Worm (Caenorhabditis elegans): ENCODE results near the gene Y75B8A.39.

Y75B8A.39 gene

ce11 chrIII:12303084-12303483 is 9.9 kb upstream of the Y75B8A.39 start, which contains the start of gene mrp-8:
Gene mrp-8, minus strand, starts transcription at chrIII:12303184.
- no peak for TF ChIP-seq tbx-37 (GFP tag; conservative IDR thresholded peaks at IDR 0.05)
- TF ChIP-seq hmbx-1 (tag; optimal IDR thresholded peaks at IDR 0.05) = no peak
- no peak for TF ChIP-seq sea-1 (GFP tag; conservative IDR thresholded peaks at IDR 0.05)
- no peak for TF ChIP-seq ama-1 (optimal IDR thresholded peaks at IDR 0.05)
- TF ChIP-seq hmg-4 (GFP tag; optimal IDR thresholded peaks at IDR 0.05) = no peak
- no peak for TF ChIP-seq hnd-1 (tag; optimal IDR thresholded peaks at IDR 0.05)
- TF ChIP-seq B0310.2 (tag; optimal IDR thresholded peaks at IDR 0.05) = no peak
- no peak for TF ChIP-seq F13C5.2 (tag; optimal IDR thresholded peaks at IDR 0.05)
- TF ChIP-seq ceh-36 (tag; optimal IDR thresholded peaks at IDR 0.05) = no peak
- no peak for TF ChIP-seq scrt-1 (GFP tag; IDR thresholded peaks at IDR 0.05)
- no peak for TF ChIP-seq tra-4 (tag; optimal IDR thresholded peaks at IDR 0.05)
- TF ChIP-seq ets-7 (tag; optimal IDR thresholded peaks at IDR 0.05) = no peak

DNA sequence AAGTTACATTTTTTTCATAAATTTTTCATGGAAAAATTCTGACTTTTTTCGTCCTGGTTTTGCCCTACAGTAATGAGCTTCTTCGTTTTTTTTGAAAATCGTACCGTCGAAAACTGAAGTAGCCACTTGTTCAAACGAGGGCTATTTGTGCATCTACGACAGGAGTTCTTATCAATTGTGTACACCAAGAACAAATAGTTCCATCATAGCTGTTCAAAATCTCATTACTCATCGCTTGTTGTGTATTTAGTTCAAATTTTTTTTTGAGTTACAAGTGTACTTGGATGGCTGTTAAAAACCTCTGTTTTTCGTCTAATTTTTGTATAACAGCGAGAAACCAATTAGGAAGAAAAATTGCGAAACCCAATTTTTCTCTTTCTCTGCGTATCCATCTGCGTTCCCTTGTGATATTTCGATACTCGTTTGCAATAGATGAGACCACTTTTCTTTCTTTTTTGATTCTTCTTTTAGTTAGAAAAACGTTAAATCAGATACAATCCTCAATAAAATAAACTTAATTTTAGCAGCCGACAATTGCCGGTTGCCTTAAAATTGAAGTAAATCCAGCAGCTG is 8.1 kb upstream of the Y75B8A.39 start:
- TF ChIP-seq tra-4 (tag; optimal IDR thresholded peaks at IDR 0.05) (no peak), ama-1 (optimal IDR thresholded peaks at IDR 0.05) (no peak)

DNA sequence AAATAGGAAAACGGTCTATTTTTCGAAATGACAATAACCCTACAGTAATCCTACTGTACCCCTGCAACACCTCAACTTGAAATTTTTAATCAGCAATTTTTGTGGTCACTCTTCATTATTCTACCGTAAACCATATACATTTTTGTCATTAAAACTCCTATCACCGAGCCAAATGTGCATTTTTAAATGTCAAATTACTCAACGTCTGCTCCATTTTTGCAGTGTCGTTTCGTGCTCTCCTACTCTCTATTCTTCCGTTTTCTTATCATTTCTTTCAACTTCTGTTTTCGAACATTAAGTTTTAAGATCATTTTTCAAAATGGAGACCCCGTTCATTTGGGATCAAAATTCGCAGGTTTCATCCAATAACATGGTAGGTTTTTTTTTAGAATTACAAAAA is 5.5 kb upstream of the Y75B8A.39 start, which contains the start of gene pqn-92:
pqn-92 (plus strand) TSS at position 307 of the 400 bp plus-strand sequence.
- TF ChIP-seq scrt-1 (GFP tag; IDR thresholded peaks at IDR 0.05) (no peak), hmbx-1 (tag; optimal IDR thresholded peaks at IDR 0.05) (no peak), tra-4 (tag; optimal IDR thresholded peaks at IDR 0.05) (no peak), pes-1 (GFP tag; IDR thresholded peaks at IDR 0.05) (no peak), flt-1 (GFP tag; IDR thresholded peaks at IDR 0.05) (no peak), ceh-13 (GFP tag; optimal IDR thresholded peaks at IDR 0.05) (no peak), aly-1 (tag; optimal IDR thresholded peaks at IDR 0.05) (no peak), F13C5.2 (tag; optimal IDR thresholded peaks at IDR 0.05) (no peak), ceh-36 (tag; optimal IDR thresholded peaks at IDR 0.05) (no peak), sea-1 (GFP tag; conservative IDR thresholded peaks at IDR 0.05) (no peak), hmg-4 (GFP tag; optimal IDR thresholded peaks at IDR 0.05) (no peak), hnd-1 (tag; optimal IDR thresholded peaks at IDR 0.05) (no peak)

DNA sequence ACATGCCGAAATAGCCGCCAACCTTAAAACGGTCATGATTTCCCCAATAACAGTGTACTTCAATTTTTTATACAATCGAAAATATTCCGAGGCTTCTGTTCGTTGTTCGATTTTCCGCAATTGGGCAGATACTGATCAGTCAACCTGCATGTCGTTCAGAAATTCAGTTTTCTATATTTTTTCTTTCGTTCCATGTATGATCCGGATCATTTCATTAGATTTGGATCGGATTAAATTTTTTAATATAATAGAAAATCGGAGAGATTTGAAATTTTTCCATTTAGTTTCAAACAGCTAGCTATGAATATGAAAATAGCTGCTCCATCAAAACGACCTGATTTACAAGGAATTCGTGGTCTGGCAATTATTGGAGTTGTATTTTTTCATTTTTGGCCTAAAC is 2.2 kb downstream of the Y75B8A.39 start, which contains the start of gene Y75B8A.37:
Y75B8A.37 (plus strand) TSS at position 301 of the 400 bp plus-strand sequence.
- no peak for TF ChIP-seq scrt-1 (GFP tag; IDR thresholded peaks at IDR 0.05)
- no peak for TF ChIP-seq aly-1 (tag; optimal IDR thresholded peaks at IDR 0.05)
- TF ChIP-seq tra-4 (tag; optimal IDR thresholded peaks at IDR 0.05) = no peak
- no peak for TF ChIP-seq ets-7 (tag; optimal IDR thresholded peaks at IDR 0.05)
- TF ChIP-seq tbx-37 (GFP tag; conservative IDR thresholded peaks at IDR 0.05) = no peak
- TF ChIP-seq ceh-36 (tag; optimal IDR thresholded peaks at IDR 0.05) = no peak
- no peak for TF ChIP-seq hmbx-1 (tag; optimal IDR thresholded peaks at IDR 0.05)
- TF ChIP-seq ceh-13 (GFP tag; optimal IDR thresholded peaks at IDR 0.05) = no peak

DNA sequence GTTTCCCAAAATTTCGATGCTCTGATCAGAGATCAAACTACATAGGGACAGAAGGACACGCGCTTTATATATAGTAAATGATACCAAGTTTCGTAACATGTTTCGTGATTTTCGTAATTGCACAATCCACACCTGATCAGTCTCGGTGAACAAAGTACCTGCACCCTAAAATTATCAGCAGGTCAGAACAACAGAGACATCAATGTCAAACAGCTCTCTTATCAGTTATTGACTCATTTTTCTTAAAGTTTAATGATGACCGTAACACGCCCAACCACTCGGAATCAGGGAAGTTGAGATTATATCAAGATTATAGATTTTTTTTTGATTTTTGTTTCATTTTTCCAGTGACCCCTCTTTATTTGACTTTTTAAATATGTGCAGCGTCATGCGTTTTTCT is 4.5 kb downstream of the Y75B8A.39 start:
- no peak for TF ChIP-seq ets-7 (tag; optimal IDR thresholded peaks at IDR 0.05)
- TF ChIP-seq F13C5.2 (tag; optimal IDR thresholded peaks at IDR 0.05) = no peak
- no peak for TF ChIP-seq tbx-11 (GFP tag; IDR thresholded peaks at IDR 0.05)
- no peak for TF ChIP-seq ama-1 (optimal IDR thresholded peaks at IDR 0.05)
- TF ChIP-seq B0310.2 (tag; optimal IDR thresholded peaks at IDR 0.05) = no peak
- no peak for TF ChIP-seq tbx-37 (GFP tag; conservative IDR thresholded peaks at IDR 0.05)
- no peak for TF ChIP-seq flt-1 (GFP tag; IDR thresholded peaks at IDR 0.05)
- TF ChIP-seq hnd-1 (tag; optimal IDR thresholded peaks at IDR 0.05) = no peak
- no peak for TF ChIP-seq hmbx-1 (tag; optimal IDR thresholded peaks at IDR 0.05)
- TF ChIP-seq hmg-4 (GFP tag; optimal IDR thresholded peaks at IDR 0.05) = no peak
- TF ChIP-seq pes-1 (GFP tag; IDR thresholded peaks at IDR 0.05) = no peak

DNA sequence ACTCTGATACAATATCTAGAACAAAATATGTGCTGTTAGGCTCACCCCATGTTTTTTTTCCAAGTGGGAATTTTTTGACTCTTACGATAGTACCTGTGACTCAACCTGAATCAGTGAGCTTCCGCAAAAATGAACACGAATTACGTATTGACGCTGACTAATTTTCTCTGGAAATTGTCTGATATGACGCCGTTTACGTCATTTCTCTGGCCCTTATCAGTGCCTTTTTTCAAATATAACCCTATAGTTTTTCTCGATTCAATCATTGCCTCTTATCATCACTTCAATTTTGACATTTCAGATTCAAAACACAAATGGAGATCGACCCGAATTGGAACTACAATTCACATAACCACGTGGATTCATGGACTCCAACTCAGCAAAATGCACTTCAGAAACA is 5.8 kb downstream of the Y75B8A.39 start, which contains the start of gene Y75B8A.28:
Y75B8A.28 (plus strand) TSS at position 296 of the 400 bp plus-strand sequence.
- TF ChIP-seq hnd-1 (tag; optimal IDR thresholded peaks at IDR 0.05) (no peak), ceh-36 (tag; optimal IDR thresholded peaks at IDR 0.05) (no peak), F13C5.2 (tag; optimal IDR thresholded peaks at IDR 0.05) (no peak), hmbx-1 (tag; optimal IDR thresholded peaks at IDR 0.05) (no peak), ets-7 (tag; optimal IDR thresholded peaks at IDR 0.05) (no peak), sea-1 (GFP tag; conservative IDR thresholded peaks at IDR 0.05) (no peak), flt-1 (GFP tag; IDR thresholded peaks at IDR 0.05) (no peak), scrt-1 (GFP tag; IDR thresholded peaks at IDR 0.05) (no peak), tbx-37 (GFP tag; conservative IDR thresholded peaks at IDR 0.05) (no peak), ceh-13 (GFP tag; optimal IDR thresholded peaks at IDR 0.05) (no peak), aly-1 (tag; optimal IDR thresholded peaks at IDR 0.05) (no peak), B0310.2 (tag; optimal IDR thresholded peaks at IDR 0.05) (no peak), hmg-4 (GFP tag; optimal IDR thresholded peaks at IDR 0.05) (no peak), tra-4 (tag; optimal IDR thresholded peaks at IDR 0.05) (no peak), ama-1 (optimal IDR thresholded peaks at IDR 0.05) (no peak)

DNA sequence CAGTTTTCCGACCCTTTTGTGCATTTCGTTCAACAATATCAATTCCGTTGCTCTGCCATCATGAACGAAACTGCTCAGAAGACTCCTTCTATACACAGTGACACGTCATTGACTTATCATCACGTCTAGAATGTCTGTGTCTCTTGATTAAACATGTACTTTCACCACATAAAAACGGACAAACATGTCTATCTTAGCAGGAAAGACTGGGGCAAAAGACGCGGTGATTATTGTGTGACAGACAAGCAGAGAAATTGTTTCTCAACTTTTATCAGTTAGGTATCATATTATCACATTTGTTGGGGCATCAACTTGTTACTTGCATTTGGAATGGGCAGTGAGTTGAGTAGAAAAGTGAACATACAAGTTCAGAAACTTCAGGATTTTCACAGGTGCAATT is 12.3 kb downstream of the Y75B8A.39 start:
- TF ChIP-seq ets-7 (tag; optimal IDR thresholded peaks at IDR 0.05) = no peak
- no peak for TF ChIP-seq hmbx-1 (tag; optimal IDR thresholded peaks at IDR 0.05)
- TF ChIP-seq tbx-37 (GFP tag; conservative IDR thresholded peaks at IDR 0.05) = no peak
- no peak for TF ChIP-seq ama-1 (optimal IDR thresholded peaks at IDR 0.05)
- no peak for TF ChIP-seq pes-1 (GFP tag; IDR thresholded peaks at IDR 0.05)
- no peak for TF ChIP-seq scrt-1 (GFP tag; IDR thresholded peaks at IDR 0.05)
- no peak for TF ChIP-seq aly-1 (tag; optimal IDR thresholded peaks at IDR 0.05)
- no peak for TF ChIP-seq ceh-13 (GFP tag; optimal IDR thresholded peaks at IDR 0.05)
- no peak for TF ChIP-seq tra-4 (tag; optimal IDR thresholded peaks at IDR 0.05)
- no peak for TF ChIP-seq hmg-4 (GFP tag; optimal IDR thresholded peaks at IDR 0.05)
- TF ChIP-seq ceh-36 (tag; optimal IDR thresholded peaks at IDR 0.05) = no peak
- TF ChIP-seq hnd-1 (tag; optimal IDR thresholded peaks at IDR 0.05) = no peak

DNA sequence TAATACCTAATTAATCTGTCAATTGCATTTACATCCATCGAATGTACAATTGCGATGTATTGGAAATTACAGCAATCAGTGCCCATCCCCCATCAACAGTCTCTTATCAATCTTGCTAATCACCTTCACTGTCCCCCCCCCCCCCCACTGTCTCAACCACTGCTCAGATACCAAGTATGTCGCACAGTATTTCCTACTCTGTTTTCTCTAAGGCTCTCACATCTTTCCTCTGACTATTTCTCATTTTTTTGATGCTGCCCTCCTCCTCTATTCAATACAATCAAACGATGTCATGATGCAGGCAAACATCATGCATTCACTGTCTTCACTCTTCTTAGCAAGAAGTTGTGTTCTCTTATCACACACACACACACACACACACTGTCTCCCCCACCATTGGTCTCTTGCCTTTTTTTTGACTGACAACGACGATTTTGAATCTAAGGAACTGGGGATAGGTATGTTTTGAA is 14.6 kb downstream of the Y75B8A.39 start, which contains the start of the genes zip-12 and Y75B8A.63:
zip-12 (plus strand) TSS at position 387 of the 470 bp plus-strand sequence.
Y75B8A.63 (plus strand) TSS at position 420 of the 470 bp plus-strand sequence.
- TF ChIP-seq tra-4 (tag; optimal IDR thresholded peaks at IDR 0.05) (no peak), ceh-13 (GFP tag; optimal IDR thresholded peaks at IDR 0.05) (no peak), aly-1 (tag; optimal IDR thresholded peaks at IDR 0.05) (no peak), F13C5.2 (tag; optimal IDR thresholded peaks at IDR 0.05) (no peak), B0310.2 (tag; optimal IDR thresholded peaks at IDR 0.05) (no peak), ets-7 (tag; optimal IDR thresholded peaks at IDR 0.05) (no peak), tbx-37 (GFP tag; conservative IDR thresholded peaks at IDR 0.05) (no peak)
